Worm (Caenorhabditis elegans) whole organism, L2 larva: ENCODE measurements around the gene oac-1.

Experiments used
- elt-3 ChIP-seq: sonication (generic microtip); optimal IDR thresholded peaks from 2 replicates; lab custom pipeline; 2017; ENCODE audit warnings: missing biosample characterization, missing genetic modification characterization
- nhr-237 ChIP-seq: fragments of 150-350 bp; optimal IDR thresholded peaks from 2 replicates; lab custom pipeline; 2014; ENCODE audit warnings: missing biosample characterization, missing genetic modification characterization
- unc-62 ChIP-seq: fragments of 150-350 bp; optimal IDR thresholded peaks from 2 replicates; lab custom pipeline; 2014; ENCODE audit warnings: missing biosample characterization, missing genetic modification reagents, missing genetic modification characterization

- TF ChIP-seq unc-62 (GFP tag; lab: Kevin White, UChicago) (no peak), elt-3 (tag; lab: Kevin White, UChicago) (no peak), nhr-237 (tag; lab: Kevin White, UChicago) (no peak)
Measured at ce11 chrV:19555350-19555749, 419 bp downstream of the oac-1 start.
